Worm (Caenorhabditis elegans) whole organism, L3 larva: Measurements from ENCODE around the gene sup-10.

ENCODE experiments used
- fkh-10 ChIP-seq: sonication (generic microtip); optimal IDR thresholded peaks from 2 replicates; lab custom pipeline; 2017; ENCODE audit warnings: missing biosample characterization, missing genetic modification reagents, missing genetic modification characterization
- snpc-4 ChIP-seq: fragments of 150-350 bp; optimal IDR thresholded peaks from 2 replicates; lab custom pipeline; 2014; ENCODE audit warnings: missing biosample characterization, missing genetic modification characterization

- no peak for TF ChIP-seq snpc-4 (tag; lab: Kevin White, UChicago)
- TF ChIP-seq fkh-10 (GFP tag; lab: Kevin White, UChicago), result no peak
These were observed 51.6 kb downstream of the sup-10 start, which contains the start of gene frpr-7 for ce11 chrX:17579779-17580178.
